Worm (Caenorhabditis elegans): ENCODE data around the gene mrpl-20.

The mrpl-20 gene

DNA sequence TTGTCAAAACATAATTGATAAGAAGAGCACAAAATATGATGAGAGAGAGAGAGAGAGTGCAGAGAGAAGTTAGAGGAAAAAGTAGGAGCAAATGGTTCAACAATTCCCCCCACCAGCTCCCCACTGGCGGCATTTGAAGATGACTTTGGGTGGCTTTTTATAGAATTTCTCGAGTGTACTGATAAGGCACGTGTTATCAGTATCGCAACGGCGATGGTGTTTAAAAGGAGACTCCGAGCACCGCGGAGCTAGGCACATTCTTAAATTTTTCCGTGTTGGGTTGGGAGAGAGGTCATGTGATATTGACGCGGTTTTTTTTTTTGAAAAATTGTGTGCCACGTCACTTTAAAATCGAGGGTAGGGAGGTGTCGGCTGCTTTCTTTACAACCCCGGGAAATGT, 39.5 kb upstream of the mrpl-20 start (continued):
- TF ChIP-seq mdt-29 (GFP tag; IDR thresholded peaks at IDR 0.05) (no peak; the same call in 1 of the 2 replicates), sdz-12 (GFP tag; optimal IDR thresholded peaks at IDR 0.05) (no peak), madf-5 (GFP tag; IDR thresholded peaks at IDR 0.05) (no peak), zip-11 (GFP tag; IDR thresholded peaks at IDR 0.05) (no peak), daf-19 (GFP tag; conservative IDR thresholded peaks at IDR 0.05) (no peak), ctbp-1 (GFP tag; IDR thresholded peaks at IDR 0.05) (no peak), php-3 (GFP tag; IDR thresholded peaks at IDR 0.05) (peak; percentile 36; the same call in 1 of the 2 replicates), lin-13 (GFP tag; optimal IDR thresholded peaks at IDR 0.05) (peak; percentile 52), tra-1 (GFP tag; IDR thresholded peaks at IDR 0.05) (no peak), egl-27 (tag; optimal IDR thresholded peaks at IDR 0.05) (no peak), nhr-41 (GFP tag; IDR thresholded peaks at IDR 0.05) (no peak; the same call in 1 of the 2 replicates), zip-2 (tag; optimal IDR thresholded peaks at IDR 0.05) (no peak), mdl-1 (tag; optimal IDR thresholded peaks at IDR 0.05) (peak; percentile 79), gei-8 (GFP tag; optimal IDR thresholded peaks at IDR 0.05) (no peak), lin-29 (GFP tag; IDR thresholded peaks at IDR 0.05) (no peak), T20F7.1 (GFP tag; optimal IDR thresholded peaks at IDR 0.05) (peak; percentile 20), dmd-9 (GFP tag; IDR thresholded peaks at IDR 0.05) (no peak), unc-39 (tag; optimal IDR thresholded peaks at IDR 0.05) (no peak), zag-1 (tag; optimal IDR thresholded peaks at IDR 0.05) (no peak), ztf-7 (tag; optimal IDR thresholded peaks at IDR 0.05) (no peak), mxl-2 (GFP tag; conservative IDR thresholded peaks at IDR 0.05) (no peak), dmd-8 (GFP tag; IDR thresholded peaks at IDR 0.05) (no peak), attf-4 (tag; optimal IDR thresholded peaks at IDR 0.05) (no peak), skn-1 (tag; optimal IDR thresholded peaks at IDR 0.05) (no peak), tag-97 (GFP tag; IDR thresholded peaks at IDR 0.05) (no peak), saeg-2 (GFP tag; IDR thresholded peaks at IDR 0.05) (no peak), cey-2 (tag; optimal IDR thresholded peaks at IDR 0.05; ENCODE audit: borderline replicate concordance, insufficient read depth) (no peak), nhr-77 (tag; optimal IDR thresholded peaks at IDR 0.05) (peak; percentile 84), zfp-2 (tag; optimal IDR thresholded peaks at IDR 0.05) (no peak), unc-130 (GFP tag; optimal IDR thresholded peaks at IDR 0.05) (no peak), lin-1 (GFP tag; IDR thresholded peaks at IDR 0.05) (peak; percentile 67; the same call in 1 of the 2 replicates), daf-12 (tag; optimal IDR thresholded peaks at IDR 0.05) (no peak), hlh-11 (tag; optimal IDR thresholded peaks at IDR 0.05) (peak; percentile 88), hlh-30 (tag; optimal IDR thresholded peaks at IDR 0.05; ENCODE audit: insufficient read depth) (peak; percentile 82), vab-7 (GFP tag; IDR thresholded peaks at IDR 0.05) (no peak), mes-2 (tag; optimal IDR thresholded peaks at IDR 0.05; ENCODE audit: poor library complexity, severe bottlenecking) (peak; percentile 50), unc-62 (GFP tag; optimal IDR thresholded peaks at IDR 0.05 in 1 of 2) (no peak), unc-62 (tag; optimal IDR thresholded peaks at IDR 0.05) (no peak), F37D6.2 (tag; optimal IDR thresholded peaks at IDR 0.05) (no peak), nhr-237 (tag; optimal IDR thresholded peaks at IDR 0.05) (no peak), lin-15B (tag; optimal IDR thresholded peaks at IDR 0.05) (no peak), nhr-102 (tag; optimal IDR thresholded peaks at IDR 0.05) (peak; percentile 70), nhr-42 (GFP tag; IDR thresholded peaks at IDR 0.05) (no peak), dpl-1 (GFP tag; optimal IDR thresholded peaks at IDR 0.05) (no peak), madf-9 (GFP tag; conservative IDR thresholded peaks at IDR 0.05) (no peak), D1046.2 (GFP tag; IDR thresholded peaks at IDR 0.05) (no peak), Y105C5A.15 (GFP tag; IDR thresholded peaks at IDR 0.05) (no peak), Y5F2A.4 (GFP tag; optimal IDR thresholded peaks at IDR 0.05) (no peak), ceh-82 (tag; optimal IDR thresholded peaks at IDR 0.05) (no peak), ZK337.2 (GFP tag; IDR thresholded peaks at IDR 0.05) (no peak), snpc-4 (tag; optimal IDR thresholded peaks at IDR 0.05) (peak; percentile 36), zfp-3 (GFP tag; conservative IDR thresholded peaks at IDR 0.05) (no peak), lin-38 (GFP tag; IDR thresholded peaks at IDR 0.05) (no peak)
